Fruit fly (Drosophila melanogaster): Measurements from ENCODE around the gene Fitm.

Fitm gene

dm6 chr3L:5184860-5185639, 39.2 kb upstream of the Fitm start (continued):
- TF ChIP-seq CG6808 (GFP tag; optimal IDR thresholded peaks at IDR 0.05) (no peak), CG34406 (GFP tag; optimal IDR thresholded peaks at IDR 0.05) (peak; percentile 27), CG7368 (GFP tag; optimal IDR thresholded peaks at IDR 0.05) (no peak), Hr38 (GFP tag; optimal IDR thresholded peaks at IDR 0.05) (no peak), CG8119 (GFP tag; IDR thresholded peaks at IDR 0.05) (peak; percentile 52; the same call in 1 of the 3 replicates), dac (GFP tag; optimal IDR thresholded peaks at IDR 0.05) (no peak)

DNA sequence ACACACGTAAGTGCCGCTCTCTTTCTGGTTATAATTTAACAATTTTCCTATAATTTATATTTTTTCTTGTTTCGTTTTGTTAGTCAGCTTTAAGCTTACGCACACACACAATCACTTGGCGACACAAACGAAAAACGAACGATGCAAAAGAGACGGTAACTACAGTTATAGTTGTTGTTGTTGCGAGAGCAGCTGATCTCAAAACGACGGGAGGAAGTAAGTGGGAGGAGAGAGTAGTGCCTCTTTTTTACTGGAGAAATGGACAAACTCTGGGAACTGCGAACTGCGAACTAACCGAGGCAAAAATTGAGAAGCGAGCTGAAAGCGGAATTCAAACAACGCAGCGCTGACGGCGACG, 38.6 kb upstream of the Fitm start:
- TF ChIP-seq achi (GFP tag; optimal IDR thresholded peaks at IDR 0.05) (peak; percentile 10), Eip93F (GFP tag; optimal IDR thresholded peaks at IDR 0.05) (peak; percentile 39), CG6163 (GFP tag; IDR thresholded peaks at IDR 0.05) (peak; percentile 34; the same call in 2 of the 3 replicates), dsx (GFP tag; optimal IDR thresholded peaks at IDR 0.05; ENCODE audit: poor library complexity, severe bottlenecking) (no peak), Eip78C (GFP tag) (peak; percentile 65), CG32006 (GFP tag; optimal IDR thresholded peaks at IDR 0.05) (no peak), Smox (GFP tag; optimal IDR thresholded peaks at IDR 0.05) (no peak), fd85E (GFP tag; optimal IDR thresholded peaks at IDR 0.05) (no peak), CG34406 (GFP tag; optimal IDR thresholded peaks at IDR 0.05) (no peak), net (GFP tag; optimal IDR thresholded peaks at IDR 0.05) (peak; percentile 13), Sox15 (GFP tag; optimal IDR thresholded peaks at IDR 0.05) (no peak), CG7368 (GFP tag; optimal IDR thresholded peaks at IDR 0.05) (no peak), Ets96B (tag; optimal IDR thresholded peaks at IDR 0.05) (no peak), eg (GFP tag; IDR thresholded peaks at IDR 0.05) (0 out of 3 replicates have a peak, but pooled peaks have one; percentile 7), Hr38 (GFP tag; optimal IDR thresholded peaks at IDR 0.05) (no peak), CG3919 (GFP tag; optimal IDR thresholded peaks at IDR 0.05) (peak; percentile 8), Sox14 (GFP tag; optimal IDR thresholded peaks at IDR 0.05) (peak; percentile 15)

- TF ChIP-seq Hr38 (GFP tag; optimal IDR thresholded peaks at IDR 0.05) (no peak), net (GFP tag; optimal IDR thresholded peaks at IDR 0.05) (no peak), fd59A (GFP tag; optimal IDR thresholded peaks at IDR 0.05) (no peak), Hr4 (GFP tag; optimal IDR thresholded peaks at IDR 0.05) (no peak), Blimp-1 (GFP tag; optimal IDR thresholded peaks at IDR 0.05) (no peak), CG8119 (GFP tag; IDR thresholded peaks at IDR 0.05) (no peak)
Observed at dm6 chr3L:5183662-5184061, 37.8 kb upstream of the Fitm start.

DNA sequence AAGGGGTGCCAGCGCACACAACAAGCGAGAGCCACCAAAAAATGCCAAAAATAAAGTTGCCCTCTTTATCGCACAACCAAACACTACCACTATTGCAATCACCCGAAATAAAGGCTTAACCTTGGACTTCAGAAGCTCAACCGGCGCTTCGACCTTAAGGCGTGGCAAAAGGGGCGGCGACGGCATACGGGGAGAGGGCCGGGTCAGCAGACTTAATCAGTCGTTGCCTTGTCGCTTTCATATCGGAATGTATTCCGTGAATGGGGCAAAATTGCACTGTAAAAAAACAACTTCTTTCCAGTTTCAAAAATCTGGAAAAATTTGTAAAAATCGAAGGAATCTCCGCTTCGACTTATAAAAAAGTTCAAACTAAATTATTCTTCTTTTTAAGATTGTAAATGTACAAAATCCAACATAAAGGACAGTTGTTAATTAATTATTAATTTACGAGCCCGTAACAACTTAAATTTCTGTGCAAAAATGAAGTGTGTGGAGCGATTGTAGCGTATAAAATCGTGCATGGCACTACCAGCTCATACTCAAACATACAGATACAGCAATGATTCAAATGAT, 37.2 kb upstream of the Fitm start:
- TF ChIP-seq esn (GFP tag; optimal IDR thresholded peaks at IDR 0.05) (peak; percentile 55), CG15336 (GFP tag; IDR thresholded peaks at IDR 0.05) (peak; percentile 43; the same call in 1 of the 2 replicates), CG32006 (GFP tag; optimal IDR thresholded peaks at IDR 0.05) (peak; percentile 34), CG1621 (tag; optimal IDR thresholded peaks at IDR 0.05) (no peak), CG4318 (GFP tag; optimal IDR thresholded peaks at IDR 0.05) (no peak), CG8119 (GFP tag; IDR thresholded peaks at IDR 0.05) (0 out of 3 replicates have a peak, but pooled peaks have one; percentile 25), Eip75B (GFP tag; optimal IDR thresholded peaks at IDR 0.05) (no peak), CG8632 (GFP tag; optimal IDR thresholded peaks at IDR 0.05) (peak; percentile 31), spab (GFP tag; optimal IDR thresholded peaks at IDR 0.05) (no peak), CG34406 (GFP tag; optimal IDR thresholded peaks at IDR 0.05) (peak; percentile 54), Hr39 (GFP tag; optimal IDR thresholded peaks at IDR 0.05) (peak; percentile 59), CG9139 (GFP tag; optimal IDR thresholded peaks at IDR 0.05) (no peak), Sox14 (GFP tag; optimal IDR thresholded peaks at IDR 0.05) (peak; percentile 27), pdm3 (GFP tag; optimal IDR thresholded peaks at IDR 0.05) (peak; percentile 54), Smox (GFP tag; optimal IDR thresholded peaks at IDR 0.05) (peak; percentile 55), svp (GFP tag) (peak; percentile 78), Hr38 (GFP tag; optimal IDR thresholded peaks at IDR 0.05) (no peak), CG6854 (GFP tag; optimal IDR thresholded peaks at IDR 0.05) (no peak), lz (GFP tag; optimal IDR thresholded peaks at IDR 0.05) (no peak), Eip93F (GFP tag; optimal IDR thresholded peaks at IDR 0.05) (no peak), CG31627 (GFP tag; optimal IDR thresholded peaks at IDR 0.05) (peak; percentile 52), ss (GFP tag; optimal IDR thresholded peaks at IDR 0.05) (no peak), Met (GFP tag; optimal IDR thresholded peaks at IDR 0.05) (peak; percentile 73), dsx (GFP tag; optimal IDR thresholded peaks at IDR 0.05; ENCODE audit: poor library complexity, severe bottlenecking) (no peak), dac (GFP tag; optimal IDR thresholded peaks at IDR 0.05) (no peak), Ets96B (tag; optimal IDR thresholded peaks at IDR 0.05) (peak; percentile 33), topi (GFP tag; optimal IDR thresholded peaks at IDR 0.05) (peak; percentile 62), Eip78C (GFP tag) (peak; percentile 73), CG6276 (GFP tag; optimal IDR thresholded peaks at IDR 0.05) (no peak), CG11902 (GFP tag; optimal IDR thresholded peaks at IDR 0.05) (peak; percentile 2)

All from whole organism, prepupa.